Fruit fly (Drosophila melanogaster): ENCODE results near the gene CG34301.

DNA sequence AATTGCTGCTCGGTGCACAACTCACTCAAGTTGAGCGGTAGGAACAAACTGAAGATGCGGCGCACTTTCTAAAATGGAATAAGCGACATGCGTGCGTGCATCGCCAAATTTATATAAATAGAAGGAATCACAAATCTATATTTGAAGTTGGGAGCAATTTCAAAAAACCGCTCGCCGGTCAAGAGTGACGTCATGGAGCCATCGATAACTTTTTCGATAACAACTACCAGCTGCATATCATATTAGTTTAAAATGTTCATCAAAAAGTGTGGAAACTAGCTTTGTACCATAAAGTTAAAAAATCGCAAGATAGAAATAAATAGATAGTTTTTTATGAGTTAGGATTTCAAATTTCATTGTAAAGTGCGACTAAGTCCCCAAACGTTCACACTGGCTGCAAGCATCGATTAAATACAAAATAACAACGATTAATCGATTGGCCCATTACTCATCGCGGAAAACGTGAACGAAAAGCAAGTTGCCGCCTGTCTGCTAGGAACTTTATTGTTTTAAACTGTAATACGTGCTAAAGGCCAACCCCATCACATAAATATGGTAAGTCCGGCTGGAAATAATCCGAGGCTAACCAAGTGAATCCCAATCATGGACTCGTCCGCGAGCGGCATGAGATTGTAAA is 28.0 kb downstream of the CG34301 start, which contains the start of the genes Pif1A, Pif1B and CCT7:
- TF ChIP-seq ttk (optimal IDR thresholded peaks at IDR 0.05) (no peak), Myc (optimal IDR thresholded peaks at IDR 0.05) (no peak), insv (optimal IDR thresholded peaks at IDR 0.05) (no peak), psq (optimal IDR thresholded peaks at IDR 0.05) (no peak)

Data from Kc167 (cell line).